Fruit fly (Drosophila melanogaster) whole organism, embryonic: ENCODE results near the gene CG9360.

Source experiments
- Awh ChIP-seq: fragments of 200-800 bp; sonication (Bioruptor generic); IDR thresholded peaks from 2 replicates; pipeline ENCODE4, ENCODE4 v1.3.6; 2022; ENCODE audit warnings: missing biosample characterization, missing genetic modification characterization
- CG10565 ChIP-seq: fragments of 200-800 bp; sonication (Bioruptor generic); optimal IDR thresholded peaks from 3 replicates; lab custom pipeline; 2016; ENCODE audit warnings: missing biosample characterization, mild to moderate bottlenecking, missing genetic modification characterization
- CG11696 ChIP-seq: fragments of 200-800 bp; sonication (Bioruptor generic); IDR thresholded peaks from 2 replicates; pipeline ENCODE4 v1.3.6; 2022; ENCODE audit warnings: missing biosample characterization, missing genetic modification characterization
- CG12155 ChIP-seq: fragments of 200-800 bp; sonication (Bioruptor generic); optimal IDR thresholded peaks from 3 replicates; lab custom pipeline; 2016; ENCODE audit warnings: missing biosample characterization, missing genetic modification characterization
- CG12659 ChIP-seq: fragments of 200-800 bp; sonication (Bioruptor generic); optimal IDR thresholded peaks from 3 replicates; lab custom pipeline; 2017; ENCODE audit warnings: mild to moderate bottlenecking, missing biosample characterization, missing genetic modification reagents, missing genetic modification characterization
- CG13123 ChIP-seq: fragments of 200-800 bp; sonication (Bioruptor generic); optimal IDR thresholded peaks from 2 replicates; lab custom pipeline; 2016; ENCODE audit warnings: missing biosample characterization, missing genetic modification characterization
- CG13624 ChIP-seq: fragments of 200-800 bp; sonication (Bioruptor generic); optimal IDR thresholded peaks from 2 replicates; lab custom pipeline; 2016; ENCODE audit warnings: missing biosample characterization, missing genetic modification characterization
- CG13775 ChIP-seq: fragments of 200-800 bp; sonication (Bioruptor generic); optimal IDR thresholded peaks from 3 replicates; lab custom pipeline; 2017; ENCODE audit warnings: missing biosample characterization, mild to moderate bottlenecking, missing genetic modification characterization
- CG14441 ChIP-seq: fragments of 200-800 bp; sonication (Bioruptor generic); IDR thresholded peaks from 2 replicates; pipeline ENCODE4 v1.3.6; 2022; ENCODE audit warnings: missing biosample characterization, missing genetic modification characterization
- CG14965 ChIP-seq: fragments of 200-800 bp; sonication (Bioruptor generic); optimal IDR thresholded peaks from 2 replicates; lab custom pipeline; 2016; ENCODE audit warnings: missing biosample characterization, missing genetic modification characterization, borderline replicate concordance
- CG1529 ChIP-seq: fragments of 200-800 bp; sonication (Bioruptor generic); optimal IDR thresholded peaks from 3 replicates; lab custom pipeline; 2018; ENCODE audit warnings: missing biosample characterization, missing genetic modification characterization
- CG15479 ChIP-seq: fragments of 200-800 bp; sonication (Bioruptor generic); optimal IDR thresholded peaks from 3 replicates; lab custom pipeline; 2019; ENCODE audit warnings: missing biosample characterization, mild to moderate bottlenecking, missing genetic modification characterization, moderate library complexity
- CG15514 ChIP-seq: fragments of 200-800 bp; sonication (Bioruptor generic); optimal IDR thresholded peaks from 3 replicates; lab custom pipeline; 2017; ENCODE audit warnings: missing biosample characterization, missing genetic modification characterization, mild to moderate bottlenecking, moderate library complexity, missing genetic modification reagents
- CG1647 ChIP-seq: fragments of 200-800 bp; sonication (Bioruptor generic); optimal IDR thresholded peaks from 3 replicates; lab custom pipeline; 2016; ENCODE audit warnings: missing biosample characterization, missing genetic modification characterization
- CG17359 ChIP-seq: fragments of 200-800 bp; sonication (Bioruptor generic); optimal IDR thresholded peaks from 3 replicates; lab custom pipeline; 2018; ENCODE audit warnings: missing biosample characterization, mild to moderate bottlenecking, missing genetic modification characterization, moderate library complexity
- CG17568 ChIP-seq: fragments of 200-800 bp; sonication (Bioruptor generic); optimal IDR thresholded peaks from 2 replicates; lab custom pipeline; 2018; ENCODE audit warnings: missing biosample characterization, mild to moderate bottlenecking, missing genetic modification characterization, moderate library complexity
- CG2129 ChIP-seq: fragments of 200-800 bp; sonication (Bioruptor generic); IDR thresholded peaks from 2 replicates; pipeline ENCODE4 v1.3.6; 2022; ENCODE audit warnings: missing biosample characterization, missing genetic modification characterization; ENCODE audit not compliant: partially characterized antibody
- CG31441 ChIP-seq: fragments of 200-800 bp; sonication (Bioruptor generic); IDR thresholded peaks from 2 replicates; pipeline ENCODE4 v1.3.6; 2022; ENCODE audit warnings: missing biosample characterization, missing genetic modification characterization
- CG3726 ChIP-seq: fragments of 200-800 bp; sonication (Bioruptor generic); IDR thresholded peaks from 3 replicates; pipeline ENCODE4, ENCODE4 v1.3.6; 2022; ENCODE audit warnings: missing biosample characterization, missing genetic modification characterization
- CG43689 ChIP-seq: fragments of 200-800 bp; sonication (Bioruptor generic); IDR thresholded peaks from 2 replicates; pipeline ENCODE4 v1.3.6; 2022; ENCODE audit warnings: missing biosample characterization, missing genetic modification characterization
- CG4404 ChIP-seq: fragments of 200-800 bp; sonication (Bioruptor generic); IDR thresholded peaks from 2 replicates; pipeline ENCODE4 v1.3.6; 2022; ENCODE audit warnings: missing biosample characterization, missing genetic modification characterization
- CG4424 ChIP-seq: fragments of 200-800 bp; sonication (Bioruptor generic); optimal IDR thresholded peaks from 3 replicates; lab custom pipeline; 2016; ENCODE audit warnings: missing biosample characterization, missing genetic modification characterization
- CG4707 ChIP-seq: fragments of 200-800 bp; sonication (Bioruptor generic); optimal IDR thresholded peaks from 2 replicates; lab custom pipeline; 2018; ENCODE audit warnings: missing biosample characterization, mild to moderate bottlenecking, missing genetic modification characterization, moderate library complexity
- CG7372 ChIP-seq: fragments of 200-800 bp; sonication (Bioruptor generic); IDR thresholded peaks from 2 replicates; pipeline ENCODE4 v1.3.6; 2022; ENCODE audit warnings: missing biosample characterization, missing genetic modification characterization
- CG7556 ChIP-seq: fragments of 200-800 bp; sonication (Bioruptor generic); optimal IDR thresholded peaks from 2 replicates; lab custom pipeline; 2017; ENCODE audit warnings: missing biosample characterization, mild to moderate bottlenecking, missing genetic modification characterization
- CG7745 ChIP-seq: fragments of 200-800 bp; sonication (Bioruptor generic); optimal IDR thresholded peaks from 2 replicates; lab custom pipeline; 2018; ENCODE audit warnings: missing biosample characterization, mild to moderate bottlenecking, missing genetic modification characterization, moderate library complexity
- CG9215 ChIP-seq: fragments of 200-800 bp; sonication (Bioruptor generic); IDR thresholded peaks from 2 replicates; pipeline ENCODE4 v1.3.6; 2022; ENCODE audit warnings: missing biosample characterization, missing genetic modification characterization
- CG9609 ChIP-seq: fragments of 200-800 bp; sonication (Bioruptor generic); optimal IDR thresholded peaks from 3 replicates; lab custom pipeline; 2016; ENCODE audit warnings: missing biosample characterization, missing genetic modification characterization
- CG9797 ChIP-seq: fragments of 200-800 bp; sonication (Bioruptor generic); optimal IDR thresholded peaks from 3 replicates; lab custom pipeline; 2018; ENCODE audit warnings: missing biosample characterization, mild to moderate bottlenecking, missing genetic modification characterization
- CG9932 ChIP-seq: fragments of 200-800 bp; sonication (Bioruptor generic); IDR thresholded peaks from 2 replicates; pipeline ENCODE4 v1.3.6; 2022; ENCODE audit warnings: missing biosample characterization, missing genetic modification characterization
- E2f2 ChIP-seq: fragments of 200-800 bp; sonication (Bioruptor generic); IDR thresholded peaks from 2 replicates; pipeline ENCODE4 v1.3.6; 2022; ENCODE audit warnings: missing biosample characterization, missing genetic modification characterization
- GATAe ChIP-seq: fragments of 200-800 bp; sonication (Bioruptor generic); conservative IDR thresholded peaks from 2 replicates; pipeline ENCODE4 v1.3.6; 2022; ENCODE audit warnings: missing biosample characterization, missing genetic modification characterization
- HLH4C ChIP-seq: fragments of 200-800 bp; sonication (Bioruptor generic); IDR thresholded peaks from 3 replicates; pipeline ENCODE4 v1.3.6; 2022; ENCODE audit warnings: missing biosample characterization, missing genetic modification characterization; ENCODE audit not compliant: partially characterized antibody
- Hr78 ChIP-seq, 2 experiments: fragments of 200-800 bp in 1 of 2; fragments of >200 bp in 1 of 2; sonication (Bioruptor generic) in 1 of 2; optimal IDR thresholded peaks; 2 replicates each; lab custom pipeline; 2017 to 2019; ENCODE audit warnings: missing biosample characterization in 2 of 2, missing genetic modification characterization in 2 of 2, mild to moderate bottlenecking in 1 of 2, moderate library complexity in 1 of 2
- Jarid2 ChIP-seq: fragments of 200-800 bp; sonication (Bioruptor generic); optimal IDR thresholded peaks from 3 replicates; lab custom pipeline; 2017; ENCODE audit warnings: mild to moderate bottlenecking, missing biosample characterization, missing genetic modification reagents, missing genetic modification characterization
- Kr ChIP-seq: fragments of 200-800 bp; sonication (Bioruptor generic); optimal IDR thresholded peaks from 2 replicates; lab custom pipeline; 2017; ENCODE audit warnings: missing biosample characterization, mild to moderate bottlenecking, missing genetic modification characterization
- Nf-YB ChIP-seq: fragments of 200-800 bp; sonication (Bioruptor generic); optimal IDR thresholded peaks from 3 replicates; lab custom pipeline; 2019; ENCODE audit warnings: missing biosample characterization, mild to moderate bottlenecking, missing genetic modification characterization, moderate library complexity
- Optix ChIP-seq: fragments of 200-800 bp; sonication (Bioruptor generic); IDR thresholded peaks from 3 replicates; pipeline ENCODE4 v1.3.6; 2022; ENCODE audit warnings: missing biosample characterization, missing genetic modification characterization
- cad ChIP-seq: fragments of >200 bp; optimal IDR thresholded peaks from 2 replicates; lab custom pipeline; 2017; ENCODE audit warnings: missing biosample characterization, missing genetic modification characterization
- dmrt99B ChIP-seq: fragments of 200-800 bp; sonication (Bioruptor generic); optimal IDR thresholded peaks from 2 replicates; lab custom pipeline; 2018; ENCODE audit warnings: missing biosample characterization, mild to moderate bottlenecking, missing genetic modification characterization, moderate library complexity
- eve ChIP-seq, 2 experiments: fragments of >200 bp; optimal IDR thresholded peaks; 2 replicates each; lab custom pipeline; 2017; ENCODE audit warnings: missing biosample characterization in 2 of 2, missing genetic modification characterization in 2 of 2
- gce ChIP-seq: fragments of 200-800 bp; sonication (Bioruptor generic); IDR thresholded peaks from 3 replicates; pipeline ENCODE4 v1.3.6; 2022; ENCODE audit warnings: missing biosample characterization, missing genetic modification characterization
- gem ChIP-seq: fragments of 200-800 bp; sonication (Bioruptor generic); optimal IDR thresholded peaks from 2 replicates; lab custom pipeline; 2019; ENCODE audit warnings: missing biosample characterization, mild to moderate bottlenecking, missing genetic modification characterization, moderate library complexity
- ind ChIP-seq: fragments of 200-800 bp; sonication (Bioruptor generic); optimal IDR thresholded peaks from 3 replicates; lab custom pipeline; 2016; ENCODE audit warnings: missing biosample characterization, missing genetic modification characterization
- lov ChIP-seq, 2 experiments: fragments of 200-800 bp in 1 of 2; fragments of >200 bp in 1 of 2; sonication (Bioruptor generic) in 1 of 2; IDR thresholded peaks in 1 of 2; optimal IDR thresholded peaks in 1 of 2; 2 replicates in 1 of 2; 3 replicates in 1 of 2; pipeline versions ENCODE4 v1.3.6 to Lab custom; 2017 to 2022; ENCODE audit warnings: missing biosample characterization in 1 of 2, missing genetic modification characterization in 1 of 2
- rib ChIP-seq: fragments of 200-800 bp; sonication (Bioruptor generic); IDR thresholded peaks from 2 replicates; pipeline ENCODE4 v1.3.6; 2022; ENCODE audit warnings: missing biosample characterization, missing genetic modification characterization
- shn ChIP-seq: fragments of 200-800 bp; sonication (Bioruptor generic); optimal IDR thresholded peaks from 3 replicates; lab custom pipeline; 2016; ENCODE audit warnings: missing biosample characterization, missing genetic modification characterization
- sr ChIP-seq: fragments of 200-800 bp; sonication (Bioruptor generic); IDR thresholded peaks from 3 replicates; pipeline ENCODE4 v1.3.6; 2022; ENCODE audit warnings: missing biosample characterization, missing genetic modification characterization
- tin ChIP-seq: fragments of 200-800 bp; sonication (Bioruptor generic); optimal IDR thresholded peaks from 3 replicates; lab custom pipeline; 2016; ENCODE audit warnings: missing biosample characterization, missing genetic modification characterization
- tio ChIP-seq: fragments of 200-800 bp; sonication (Bioruptor generic); optimal IDR thresholded peaks from 2 replicates; lab custom pipeline; 2017; ENCODE audit warnings: missing biosample characterization, missing genetic modification characterization, inconsistent platforms
- zfh2 ChIP-seq: fragments of 200-800 bp; sonication (Bioruptor generic); optimal IDR thresholded peaks from 2 replicates; lab custom pipeline; 2016; ENCODE audit warnings: missing biosample characterization, missing genetic modification characterization

CG9360 gene

DNA sequence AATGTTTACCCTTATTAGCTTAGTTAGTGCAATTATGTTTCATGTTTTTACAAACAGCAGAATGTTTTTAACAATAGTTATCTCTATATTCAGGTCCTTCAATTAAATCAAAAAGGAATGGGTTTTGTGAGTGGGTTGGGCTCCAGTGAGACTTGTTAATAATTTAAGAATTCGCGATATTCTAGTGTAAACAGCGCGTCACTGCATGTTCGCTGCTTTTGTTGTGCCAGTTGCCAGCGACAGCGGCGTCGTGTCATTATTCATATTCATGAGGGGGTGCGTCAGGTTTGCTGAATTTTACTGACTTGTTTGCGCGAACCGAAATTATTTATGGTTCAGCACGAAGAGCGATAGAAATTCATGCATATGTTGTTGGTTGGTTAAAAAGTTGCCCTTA lies 49.1 kb downstream of the CG9360 start, which contains the start of gene Amun (continued):
- TF ChIP-seq gce (GFP tag; lab: Robert Waterston, UW) = no peak
- peak; percentile 50 for TF ChIP-seq CG14441
- no peak for TF ChIP-seq CG1647 (GFP tag; lab: Kevin White, UChicago)
- no peak for TF ChIP-seq cad
- no peak for TF ChIP-seq CG14965 (GFP tag; lab: Kevin White, UChicago)
- no peak for TF ChIP-seq E2f2 (GFP tag; lab: Robert Waterston, UW)
- TF ChIP-seq CG7556 (GFP tag; lab: Kevin White, UChicago) = no peak
- TF ChIP-seq CG11696 = no peak
- no peak for TF ChIP-seq HLH4C (GFP tag; lab: Robert Waterston, UW)
- TF ChIP-seq CG4707 (GFP tag; lab: Kevin White, UChicago) = no peak
- no peak for TF ChIP-seq CG2129
- TF ChIP-seq CG1529 (GFP tag; lab: Kevin White, UChicago) = no peak
- no peak for TF ChIP-seq GATAe (GFP tag; lab: Robert Waterston, UW)
- TF ChIP-seq Jarid2 (GFP tag; lab: Kevin White, UChicago) = no peak
- no peak for TF ChIP-seq CG12155 (GFP tag; lab: Kevin White, UChicago)
- TF ChIP-seq CG17359 = no peak
- TF ChIP-seq CG4404 (GFP tag; lab: Robert Waterston, UW) = no peak
- no peak for TF ChIP-seq tin (GFP tag; lab: Kevin White, UChicago)
- no peak for TF ChIP-seq CG12659 (GFP tag; lab: Kevin White, UChicago)
- TF ChIP-seq sr (GFP tag; lab: Robert Waterston, UW) = no peak
- no peak for TF ChIP-seq eve (GFP tag; optimal IDR thresholded peaks at IDR 0.05; lab: Kevin White, UChicago)
- TF ChIP-seq CG7372 (GFP tag; lab: Robert Waterston, UW) = no peak
- no peak for TF ChIP-seq Hr78 (GFP tag; optimal IDR thresholded peaks at IDR 0.05; lab: Kevin White, UChicago)
- peak; percentile 18; the same call in 1 of the 2 replicates for TF ChIP-seq CG9215 (GFP tag; lab: Robert Waterston, UW)
- no peak for TF ChIP-seq CG9609 (GFP tag; lab: Kevin White, UChicago)
- no peak for TF ChIP-seq Awh (GFP tag; lab: Robert Waterston, UW)
- no peak for TF ChIP-seq lov (optimal IDR thresholded peaks at IDR 0.05; lab: Kevin White, UChicago)
- no peak for TF ChIP-seq lov (GFP tag; IDR thresholded peaks at IDR 0.05; lab: Robert Waterston, UW)
- peak; percentile 21 for TF ChIP-seq CG13624 (GFP tag; lab: Kevin White, UChicago)
- peak; percentile 39 for TF ChIP-seq CG15514
- no peak for TF ChIP-seq CG9797 (GFP tag; lab: Kevin White, UChicago)
- TF ChIP-seq CG9932 (GFP tag; lab: Robert Waterston, UW) = peak; percentile 64
- no peak for TF ChIP-seq CG3726 (GFP tag; lab: Robert Waterston, UW)
- no peak for TF ChIP-seq Optix (GFP tag; lab: Robert Waterston, UW)
- TF ChIP-seq rib (GFP tag; lab: Robert Waterston, UW) = no peak
- TF ChIP-seq gem (tag; lab: Kevin White, UChicago) = peak; percentile 32
- no peak for TF ChIP-seq CG13123 (GFP tag; lab: Kevin White, UChicago)
- no peak for TF ChIP-seq dmrt99B (tag; lab: Kevin White, UChicago)
- no peak for TF ChIP-seq CG43689 (GFP tag; lab: Robert Waterston, UW)
- no peak for TF ChIP-seq Kr (GFP tag; lab: Kevin White, UChicago)
- no peak for TF ChIP-seq CG10565
- TF ChIP-seq CG15479 (GFP tag; lab: Kevin White, UChicago) = no peak
- no peak for TF ChIP-seq CG17568 (GFP tag; lab: Kevin White, UChicago)
- TF ChIP-seq CG7745 (tag; lab: Kevin White, UChicago) = no peak
- TF ChIP-seq CG13775 (GFP tag; lab: Kevin White, UChicago) = no peak
- TF ChIP-seq CG4424 (GFP tag; lab: Kevin White, UChicago) = peak; percentile 25
- no peak for TF ChIP-seq CG31441 (GFP tag; lab: Robert Waterston, UW)
- peak; percentile 49 for TF ChIP-seq zfh2 (GFP tag; lab: Kevin White, UChicago)
- TF ChIP-seq Nf-YB (GFP tag; lab: Kevin White, UChicago) = no peak
- peak; percentile 39 for TF ChIP-seq ind (GFP tag; lab: Kevin White, UChicago)
- TF ChIP-seq tio (GFP tag; lab: Kevin White, UChicago) = no peak
- TF ChIP-seq shn (GFP tag; lab: Kevin White, UChicago) = peak; percentile 43
